Fruit fly (Drosophila melanogaster) whole organism, embryonic: ENCODE results near the gene nanos.

ENCODE experiments used
- Adf1 ChIP-seq: fragments of 200-800 bp; sonication (Bioruptor generic); IDR thresholded peaks from 2 replicates; pipeline ENCODE4 v1.3.6; 2022; ENCODE audit warnings: missing biosample characterization, missing genetic modification characterization
- CG10267 ChIP-seq: fragments of 200-800 bp; sonication (Bioruptor generic); optimal IDR thresholded peaks from 2 replicates; lab custom pipeline; 2018; ENCODE audit warnings: missing biosample characterization, mild to moderate bottlenecking, missing genetic modification characterization, moderate library complexity
- CG10979 ChIP-seq: fragments of 200-800 bp; sonication (Bioruptor generic); optimal IDR thresholded peaks from 2 replicates; lab custom pipeline; 2018; ENCODE audit warnings: missing biosample characterization, mild to moderate bottlenecking, missing genetic modification characterization, moderate library complexity
- CG12299 ChIP-seq: fragments of 200-800 bp; sonication (Bioruptor generic); optimal IDR thresholded peaks from 2 replicates; lab custom pipeline; 2018; ENCODE audit warnings: missing biosample characterization, mild to moderate bottlenecking, missing genetic modification characterization
- CG12659 ChIP-seq: fragments of 200-800 bp; sonication (Bioruptor generic); optimal IDR thresholded peaks from 3 replicates; lab custom pipeline; 2017; ENCODE audit warnings: mild to moderate bottlenecking, missing biosample characterization, missing genetic modification reagents, missing genetic modification characterization
- CG13296 ChIP-seq: fragments of 200-800 bp; sonication (Bioruptor generic); optimal IDR thresholded peaks from 3 replicates; lab custom pipeline; 2018; ENCODE audit warnings: missing biosample characterization, mild to moderate bottlenecking, missing genetic modification characterization
- CG13775 ChIP-seq: fragments of 200-800 bp; sonication (Bioruptor generic); optimal IDR thresholded peaks from 3 replicates; lab custom pipeline; 2017; ENCODE audit warnings: missing biosample characterization, mild to moderate bottlenecking, missing genetic modification characterization
- CG17186 ChIP-seq: fragments of 200-800 bp; sonication (Bioruptor generic); optimal IDR thresholded peaks from 3 replicates; lab custom pipeline; 2017; ENCODE audit warnings: missing biosample characterization, missing genetic modification reagents, missing genetic modification characterization
- CG17328 ChIP-seq: fragments of 200-800 bp; sonication (Bioruptor generic); IDR thresholded peaks from 2 replicates; pipeline ENCODE4 v1.3.6; 2022; ENCODE audit warnings: missing biosample characterization, missing genetic modification characterization
- CG18262 ChIP-seq: fragments of 200-800 bp; optimal IDR thresholded peaks from 3 replicates; lab custom pipeline; 2019; ENCODE audit warnings: missing biosample characterization, mild to moderate bottlenecking, missing genetic modification characterization, moderate library complexity
- CG18599 ChIP-seq: fragments of 200-800 bp; sonication (Bioruptor generic); optimal IDR thresholded peaks from 3 replicates; lab custom pipeline; 2017; ENCODE audit warnings: missing biosample characterization, missing genetic modification characterization, mild to moderate bottlenecking, moderate library complexity, missing genetic modification reagents
- CG2120 ChIP-seq: fragments of 200-800 bp; sonication (Bioruptor generic); optimal IDR thresholded peaks from 3 replicates; lab custom pipeline; 2016; ENCODE audit warnings: missing biosample characterization, missing genetic modification characterization
- CG2129 ChIP-seq: fragments of 200-800 bp; sonication (Bioruptor generic); IDR thresholded peaks from 2 replicates; pipeline ENCODE4 v1.3.6; 2022; ENCODE audit warnings: missing biosample characterization, missing genetic modification characterization; ENCODE audit not compliant: partially characterized antibody
- CG34376 ChIP-seq: fragments of 200-800 bp; sonication (Bioruptor generic); optimal IDR thresholded peaks from 2 replicates; lab custom pipeline; 2018; ENCODE audit warnings: missing biosample characterization, mild to moderate bottlenecking, missing genetic modification characterization
- CG42726 ChIP-seq: fragments of 200-800 bp; sonication (Bioruptor generic); IDR thresholded peaks from 2 replicates; pipeline ENCODE4 v1.3.6; 2022; ENCODE audit warnings: missing biosample characterization, missing genetic modification characterization; ENCODE audit not compliant: partially characterized antibody
- CG43689 ChIP-seq: fragments of 200-800 bp; sonication (Bioruptor generic); IDR thresholded peaks from 2 replicates; pipeline ENCODE4 v1.3.6; 2022; ENCODE audit warnings: missing biosample characterization, missing genetic modification characterization
- CG5180 ChIP-seq: fragments of 200-800 bp; sonication (Bioruptor generic); optimal IDR thresholded peaks from 3 replicates; lab custom pipeline; 2017; ENCODE audit warnings: missing biosample characterization, missing genetic modification characterization, mild to moderate bottlenecking, moderate library complexity, missing genetic modification reagents
- CG6791 ChIP-seq: fragments of 200-800 bp; sonication (Bioruptor generic); IDR thresholded peaks from 3 replicates; pipeline ENCODE4 v1.3.6; 2022; ENCODE audit warnings: missing biosample characterization, missing genetic modification characterization; ENCODE audit not compliant: partially characterized antibody
- CG7963 ChIP-seq: fragments of 200-800 bp; sonication (Bioruptor generic); IDR thresholded peaks from 3 replicates; pipeline ENCODE4 v1.3.6; 2022; ENCODE audit warnings: missing biosample characterization, missing genetic modification characterization; ENCODE audit not compliant: partially characterized antibody
- CG8281 ChIP-seq: fragments of 200-800 bp; sonication (Bioruptor generic); optimal IDR thresholded peaks from 2 replicates; lab custom pipeline; 2018; ENCODE audit warnings: missing biosample characterization, mild to moderate bottlenecking, missing genetic modification characterization, moderate library complexity
- CG9437 ChIP-seq: fragments of 200-800 bp; sonication (Bioruptor generic); optimal IDR thresholded peaks from 2 replicates; lab custom pipeline; 2018; ENCODE audit warnings: missing biosample characterization, mild to moderate bottlenecking, missing genetic modification characterization
- D19A ChIP-seq: fragments of 200-800 bp; optimal IDR thresholded peaks from 3 replicates; lab custom pipeline; 2019; ENCODE audit warnings: missing biosample characterization, mild to moderate bottlenecking, missing genetic modification characterization, moderate library complexity
- Dad ChIP-seq: fragments of 200-800 bp; sonication (Bioruptor generic); optimal IDR thresholded peaks from 3 replicates; lab custom pipeline; 2016; ENCODE audit warnings: missing biosample characterization, missing genetic modification characterization
- Dfd ChIP-seq, 2 experiments: fragments of >200 bp; optimal IDR thresholded peaks; 2 replicates each; lab custom pipeline; 2017; ENCODE audit warnings: missing biosample characterization in 2 of 2, missing genetic modification characterization in 2 of 2
- Eip74EF ChIP-seq, 2 experiments: fragments of 200-800 bp in 1 of 2; fragments of >200 bp in 1 of 2; sonication (Bioruptor generic) in 1 of 2; optimal IDR thresholded peaks; 2 replicates each; lab custom pipeline; 2017 to 2019; ENCODE audit warnings: missing biosample characterization in 2 of 2, missing genetic modification characterization in 2 of 2, mild to moderate bottlenecking in 1 of 2, moderate library complexity in 1 of 2
- Lhr ChIP-seq: fragments of 200-800 bp; sonication (Bioruptor generic); optimal IDR thresholded peaks from 3 replicates; lab custom pipeline; 2017; ENCODE audit warnings: mild to moderate bottlenecking, missing biosample characterization, missing genetic modification reagents, missing genetic modification characterization
- Max ChIP-seq: fragments of 200-800 bp; sonication (Bioruptor generic); optimal IDR thresholded peaks from 2 replicates; lab custom pipeline; 2016; ENCODE audit warnings: missing biosample characterization, mild to moderate bottlenecking, missing genetic modification characterization
- Med ChIP-seq: fragments of 200-800 bp; sonication (Bioruptor generic); peaks from one replicate; lab custom pipeline; 2016; ENCODE audit warnings: missing biosample characterization, missing genetic modification characterization, mild to moderate bottlenecking, inconsistent platforms, moderate library complexity
- Mrtf ChIP-seq: fragments of 200-800 bp; sonication (Bioruptor generic); IDR thresholded peaks from 3 replicates; pipeline ENCODE4 v1.3.6; 2022; ENCODE audit warnings: missing biosample characterization, missing genetic modification characterization
- NfI ChIP-seq: fragments of 200-800 bp; sonication (Bioruptor generic); optimal IDR thresholded peaks from 3 replicates; lab custom pipeline; 2018; ENCODE audit warnings: missing biosample characterization, mild to moderate bottlenecking, missing genetic modification characterization, moderate library complexity
- Pdp1 ChIP-seq, 2 experiments: fragments of 200-800 bp; sonication (Bioruptor generic); optimal IDR thresholded peaks; 3 replicates each; lab custom pipeline; 2016; ENCODE audit warnings: missing biosample characterization in 2 of 2, missing genetic modification characterization in 2 of 2, mild to moderate bottlenecking in 1 of 2, moderate library complexity in 1 of 2
- Tbp ChIP-seq: fragments of >200 bp; optimal IDR thresholded peaks from 2 replicates; lab custom pipeline; 2018; ENCODE audit warnings: missing biosample characterization, missing genetic modification characterization
- Usf ChIP-seq: fragments of 200-800 bp; sonication (Bioruptor generic); optimal IDR thresholded peaks from 2 replicates; lab custom pipeline; 2017; ENCODE audit warnings: missing genotype, missing biosample characterization, missing genetic modification characterization
- ac ChIP-seq: fragments of 200-800 bp; sonication (Bioruptor generic); optimal IDR thresholded peaks from 3 replicates; lab custom pipeline; 2017; ENCODE audit warnings: missing biosample characterization, mild to moderate bottlenecking, missing genetic modification characterization
- bsh ChIP-seq, 2 experiments: fragments of 200-800 bp; sonication (Bioruptor generic); optimal IDR thresholded peaks; 2 replicates each; lab custom pipeline; 2017 to 2018; ENCODE audit warnings: mild to moderate bottlenecking in 2 of 2, missing biosample characterization in 2 of 2, missing genetic modification characterization in 2 of 2, moderate library complexity in 1 of 2
- chif ChIP-seq, 2 experiments: fragments of 200-800 bp; sonication (Bioruptor generic); optimal IDR thresholded peaks; 3 replicates each; lab custom pipeline; 2016; ENCODE audit warnings: missing biosample characterization in 2 of 2, missing genetic modification characterization in 2 of 2
- dm ChIP-seq: fragments of 200-800 bp; sonication (Bioruptor generic); optimal IDR thresholded peaks from 3 replicates; lab custom pipeline; 2016; ENCODE audit warnings: missing biosample characterization, missing genetic modification characterization
- en ChIP-seq: fragments of 200-800 bp; sonication (Bioruptor generic); optimal IDR thresholded peaks from 2 replicates; lab custom pipeline; 2016; ENCODE audit warnings: missing biosample characterization, missing genetic modification characterization
- hb ChIP-seq: fragments of 200-800 bp; sonication (Bioruptor generic); IDR thresholded peaks from 3 replicates; pipeline ENCODE4 v1.3.6; 2022; ENCODE audit warnings: missing biosample characterization, missing genetic modification characterization; ENCODE audit not compliant: partially characterized antibody
- kni ChIP-seq: fragments of 200-800 bp; sonication (Bioruptor generic); optimal IDR thresholded peaks from 3 replicates; lab custom pipeline; 2017; ENCODE audit warnings: mild to moderate bottlenecking, missing biosample characterization, missing genetic modification reagents, missing genetic modification characterization
- lilli ChIP-seq: fragments of 200-800 bp; sonication (Bioruptor generic); optimal IDR thresholded peaks from 3 replicates; lab custom pipeline; 2016; ENCODE audit warnings: missing biosample characterization, missing genetic modification characterization
- oc ChIP-seq: fragments of 200-800 bp; sonication (Bioruptor generic); optimal IDR thresholded peaks from 2 replicates; lab custom pipeline; 2018; ENCODE audit warnings: missing biosample characterization, mild to moderate bottlenecking, missing genetic modification characterization, moderate library complexity
- p53 ChIP-seq: fragments of 200-800 bp; sonication (Bioruptor generic); optimal IDR thresholded peaks from 2 replicates; lab custom pipeline; 2016; ENCODE audit warnings: missing biosample characterization, missing genetic modification characterization
- pb ChIP-seq: fragments of 200-800 bp; sonication (Bioruptor generic); optimal IDR thresholded peaks from 3 replicates; lab custom pipeline; 2016; ENCODE audit warnings: missing biosample characterization, missing genetic modification characterization
- pnt ChIP-seq: fragments of 200-800 bp; sonication (Bioruptor generic); optimal IDR thresholded peaks from 3 replicates; lab custom pipeline; 2016; ENCODE audit warnings: missing biosample characterization, missing genetic modification characterization
- shn ChIP-seq: fragments of 200-800 bp; sonication (Bioruptor generic); optimal IDR thresholded peaks from 3 replicates; lab custom pipeline; 2016; ENCODE audit warnings: missing biosample characterization, missing genetic modification characterization
- so ChIP-seq: fragments of 200-800 bp; sonication (Bioruptor generic); IDR thresholded peaks from 3 replicates; pipeline ENCODE4 v1.3.6; 2022; ENCODE audit warnings: missing biosample characterization, missing genetic modification characterization
- stc ChIP-seq: fragments of 200-800 bp; sonication (Bioruptor generic); IDR thresholded peaks from 2 replicates; pipeline ENCODE4 v1.3.6; 2022; ENCODE audit warnings: missing biosample characterization, missing genetic modification characterization
- sug ChIP-seq: fragments of 200-800 bp; optimal IDR thresholded peaks from 2 replicates; lab custom pipeline; 2019; ENCODE audit warnings: missing biosample characterization, mild to moderate bottlenecking, missing genetic modification characterization, moderate library complexity

The nanos gene

DNA sequence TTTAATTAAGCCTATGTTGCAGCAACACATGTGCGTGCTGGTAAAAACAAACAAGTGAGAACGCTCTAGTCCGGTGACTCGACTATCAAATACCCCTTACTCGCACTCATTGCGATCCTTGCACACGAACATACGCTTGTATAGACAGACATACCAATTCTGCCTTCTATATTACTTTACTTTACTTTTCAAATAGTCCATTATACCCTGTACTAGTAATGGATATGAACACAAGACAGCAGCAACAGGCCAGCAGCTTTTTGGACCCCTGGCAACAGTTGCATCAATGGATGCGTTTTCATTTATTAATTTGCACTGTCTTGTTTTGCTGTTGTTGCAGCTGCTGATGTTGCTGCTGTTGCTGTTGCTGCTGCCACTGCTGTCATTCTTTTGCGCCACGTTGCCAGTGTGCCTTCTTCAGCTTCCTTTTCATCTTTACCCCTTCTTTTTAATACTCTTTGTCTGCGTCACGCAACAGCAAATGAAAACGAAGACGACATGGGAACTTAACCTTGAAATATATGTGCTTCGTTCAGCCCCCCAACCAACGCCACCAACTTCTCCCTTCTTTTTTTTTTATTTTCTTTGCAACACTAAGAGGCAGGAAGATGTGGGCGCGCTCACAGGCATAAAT is 38.4 kb upstream of the nanos start (continued):
- TF ChIP-seq CG18599 (no peak), CG9437 (GFP tag; lab: Kevin White, UChicago) (no peak), Pdp1 (GFP tag; optimal IDR thresholded peaks at IDR 0.05; lab: Kevin White, UChicago) (peak in 1 of 2 experiments; percentile 5), Max (no peak), dm (GFP tag; lab: Kevin White, UChicago) (no peak), CG8281 (no peak), D19A (tag; lab: Kevin White, UChicago) (no peak), CG18262 (tag; lab: Kevin White, UChicago) (peak; percentile 31), CG34376 (no peak), so (0 out of 3 replicates have a peak, but pooled peaks have one; percentile 40), CG10267 (tag; lab: Kevin White, UChicago) (no peak), lilli (no peak), hb (GFP tag; lab: Robert Waterston, UW) (no peak), pnt (peak; percentile 2), Adf1 (GFP tag; lab: Robert Waterston, UW) (no peak), shn (GFP tag; lab: Kevin White, UChicago) (no peak), CG2129 (GFP tag; lab: Robert Waterston, UW) (no peak), bsh (GFP tag; optimal IDR thresholded peaks at IDR 0.05; lab: Kevin White, UChicago) (peak; percentile 60 to 68), ac (no peak), CG17186 (GFP tag; lab: Kevin White, UChicago) (no peak), Eip74EF (GFP tag; optimal IDR thresholded peaks at IDR 0.05; lab: Kevin White, UChicago) (no peak), Dad (GFP tag; lab: Kevin White, UChicago) (no peak), CG7963 (GFP tag; lab: Robert Waterston, UW) (no peak), CG5180 (GFP tag; lab: Kevin White, UChicago) (no peak), Lhr (GFP tag; lab: Kevin White, UChicago) (no peak), Usf (GFP tag; lab: Kevin White, UChicago) (no peak), pb (GFP tag; lab: Kevin White, UChicago) (no peak), CG10979 (tag; lab: Kevin White, UChicago) (peak; percentile 40), sug (tag; lab: Kevin White, UChicago) (no peak), CG13296 (GFP tag; lab: Kevin White, UChicago) (no peak), CG43689 (GFP tag; lab: Robert Waterston, UW) (no peak), kni (GFP tag; lab: Kevin White, UChicago) (no peak), CG13775 (no peak), CG12659 (GFP tag; lab: Kevin White, UChicago) (no peak), NfI (GFP tag; lab: Kevin White, UChicago) (no peak), p53 (GFP tag; lab: Kevin White, UChicago) (no peak), chif (GFP tag; optimal IDR thresholded peaks at IDR 0.05; lab: Kevin White, UChicago) (peak in 1 of 2 experiments; percentile 27), Dfd (GFP tag; optimal IDR thresholded peaks at IDR 0.05; lab: Kevin White, UChicago) (no peak), CG17328 (GFP tag; lab: Robert Waterston, UW) (peak; percentile 69), en (no peak), CG6791 (GFP tag; lab: Robert Waterston, UW) (no peak), Med (GFP tag; lab: Kevin White, UChicago) (no peak), CG2120 (GFP tag; lab: Kevin White, UChicago) (no peak), oc (tag; lab: Kevin White, UChicago) (no peak), Tbp (GFP tag; lab: Kevin White, UChicago) (no peak), Mrtf (GFP tag; lab: Robert Waterston, UW) (0 out of 3 replicates have a peak, but pooled peaks have one; percentile 30), CG42726 (no peak), stc (no peak), CG12299 (tag; lab: Kevin White, UChicago) (no peak)
